Worm (Caenorhabditis elegans) whole organism, L4/young adult: ENCODE data around the gene F01F1.15.

Experiments
- dao-5 ChIP-seq: sonication (generic microtip); optimal IDR thresholded peaks from 2 replicates; lab custom pipeline; 2016; ENCODE audit warnings: missing genotype, missing genetic modification characterization, moderate library complexity, missing compliant biosample characterization
- him-1 ChIP-seq: sonication (generic microtip); optimal IDR thresholded peaks from 2 replicates; lab custom pipeline; 2016; ENCODE audit warnings: missing genotype, missing genetic modification reagents, missing genetic modification characterization, missing compliant biosample characterization

ce11 chrIII:5839147-5839546 lies 30.2 kb downstream of the F01F1.15 start:
- TF ChIP-seq him-1 (no peak), dao-5 (no peak)
